Fruit fly (Drosophila melanogaster): ENCODE results near the gene CG44532.
A peak's percentile ranks its signal among the peaks of the same experiment; 100 is the strongest.

Gene CG44532

DNA sequence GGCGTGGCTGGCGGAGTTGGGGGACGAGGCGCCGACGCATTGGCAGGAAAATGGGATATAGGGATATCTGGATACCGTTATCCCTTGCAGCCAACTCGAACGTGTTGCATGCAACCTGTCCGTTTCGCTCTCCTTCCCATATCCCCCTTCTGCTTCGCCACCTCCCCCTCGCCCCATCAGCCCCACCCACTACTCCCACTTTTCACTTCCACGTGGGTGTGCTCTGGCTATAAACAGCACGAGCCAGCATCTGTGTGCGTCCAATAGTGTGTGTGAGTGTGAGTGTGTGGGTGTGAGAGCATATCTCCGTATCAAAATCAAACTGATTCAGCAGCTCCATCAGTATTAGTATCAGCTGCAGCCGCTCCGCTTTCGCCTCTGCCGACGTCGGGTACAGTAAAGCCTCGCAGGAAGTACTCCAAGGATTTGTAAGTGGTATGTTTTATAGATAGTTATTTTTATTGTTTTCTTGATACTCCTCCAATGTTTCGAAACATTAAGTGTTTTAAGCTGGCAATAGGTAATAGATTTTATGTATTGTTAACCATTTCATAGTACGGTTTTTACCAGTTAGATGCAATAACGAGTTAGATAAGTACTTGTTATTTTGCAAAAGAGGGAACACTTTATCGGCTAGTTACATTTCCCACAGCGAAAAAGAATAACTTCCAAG, 42.8 kb upstream of the CG44532 start (continued):
- TF ChIP-seq NFAT (GFP tag; IDR thresholded peaks at IDR 0.05): no peak
- peak; percentile 53 for TF ChIP-seq D19A (tag; optimal IDR thresholded peaks at IDR 0.05)
- peak; percentile 22 for TF ChIP-seq Asciz (GFP tag; optimal IDR thresholded peaks at IDR 0.05)
- TF ChIP-seq pan (optimal IDR thresholded peaks at IDR 0.05): no peak
- TF ChIP-seq pan (GFP tag; optimal IDR thresholded peaks at IDR 0.05 in 1 of 2, IDR thresholded peaks at IDR 0.05 in 1 of 2): no peak
- peak; percentile 26 for TF ChIP-seq CG9727 (GFP tag; optimal IDR thresholded peaks at IDR 0.05)
- peak; percentile 54 for TF ChIP-seq CG17385 (GFP tag; optimal IDR thresholded peaks at IDR 0.05)
- TF ChIP-seq Max (GFP tag; optimal IDR thresholded peaks at IDR 0.05): peak; percentile 22
- TF ChIP-seq CG10979 (tag; optimal IDR thresholded peaks at IDR 0.05): peak; percentile 67
- peak; percentile 65 for TF ChIP-seq CG7839 (tag; optimal IDR thresholded peaks at IDR 0.05)
- no peak for TF ChIP-seq Sry-β (GFP tag; optimal IDR thresholded peaks at IDR 0.05)
- no peak for TF ChIP-seq CG8290 (GFP tag; optimal IDR thresholded peaks at IDR 0.05)
- peak in 1 of 2 experiments; percentile 0 for TF ChIP-seq CG8290 (tag; optimal IDR thresholded peaks at IDR 0.05)
- TF ChIP-seq Taf1 (GFP tag; IDR thresholded peaks at IDR 0.05): no peak
- TF ChIP-seq nau (GFP tag; optimal IDR thresholded peaks at IDR 0.05): peak; percentile 49
- peak; percentile 46 for TF ChIP-seq HHEX (GFP tag; optimal IDR thresholded peaks at IDR 0.05)

DNA sequence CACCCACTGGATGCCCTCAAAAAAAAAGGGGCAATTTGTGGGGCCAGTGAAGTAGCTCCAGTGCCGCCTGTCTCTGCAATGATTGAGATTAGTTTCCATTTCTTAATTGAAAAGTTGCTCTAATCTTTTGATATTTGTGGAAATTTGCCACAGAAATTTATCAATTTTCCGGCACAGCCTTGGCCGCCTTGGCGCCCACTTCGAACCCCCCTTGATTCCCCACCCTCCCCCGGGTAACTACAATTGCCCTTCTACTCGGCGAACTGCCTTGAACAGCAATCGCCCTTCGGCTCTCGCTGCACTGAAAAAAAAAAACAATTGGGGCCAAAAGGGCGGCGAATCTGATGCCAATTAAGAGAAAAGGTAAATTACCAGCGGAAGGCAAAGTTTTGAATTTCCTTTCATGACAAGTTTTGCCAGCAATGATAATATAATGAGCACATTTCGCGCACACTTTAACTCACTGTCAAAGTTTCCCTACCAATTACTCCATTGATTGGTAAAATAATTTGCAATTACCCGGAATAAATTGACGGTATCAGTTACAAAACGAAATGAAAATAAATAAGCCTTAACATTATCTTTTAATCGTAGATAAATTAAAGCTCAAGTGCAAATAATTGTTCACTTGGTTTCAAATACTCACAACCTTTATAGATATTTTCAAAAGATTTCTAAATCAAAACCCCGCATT, 42.1 kb upstream of the CG44532 start:
- TF ChIP-seq row (GFP tag; IDR thresholded peaks at IDR 0.05): peak; percentile 39
- TF ChIP-seq ssp (GFP tag; IDR thresholded peaks at IDR 0.05): no peak
- TF ChIP-seq grn (GFP tag; optimal IDR thresholded peaks at IDR 0.05): no peak
- no peak for TF ChIP-seq shn (GFP tag; optimal IDR thresholded peaks at IDR 0.05)
- no peak for TF ChIP-seq dan (GFP tag; IDR thresholded peaks at IDR 0.05)
- no peak for TF ChIP-seq CG10462 (GFP tag; optimal IDR thresholded peaks at IDR 0.05)
- peak; percentile 12 for TF ChIP-seq Meics (GFP tag; optimal IDR thresholded peaks at IDR 0.05)
- no peak for TF ChIP-seq Side (GFP tag; optimal IDR thresholded peaks at IDR 0.05)
- peak; percentile 43 for TF ChIP-seq lab (GFP tag; optimal IDR thresholded peaks at IDR 0.05)
- peak; percentile 58; the same call in 2 of the 3 replicates for TF ChIP-seq sr (GFP tag; IDR thresholded peaks at IDR 0.05)
- TF ChIP-seq odd (GFP tag; optimal IDR thresholded peaks at IDR 0.05): no peak
- peak in 1 of 2 experiments; percentile 21 for TF ChIP-seq chif (GFP tag; optimal IDR thresholded peaks at IDR 0.05)
- no peak for TF ChIP-seq Abd-B (GFP tag; optimal IDR thresholded peaks at IDR 0.05)
- no peak for TF ChIP-seq HmgD (GFP tag; optimal IDR thresholded peaks at IDR 0.05)
- TF ChIP-seq hth (optimal IDR thresholded peaks at IDR 0.05): no peak
- no peak for TF ChIP-seq so (GFP tag; IDR thresholded peaks at IDR 0.05)
- peak; percentile 7 for TF ChIP-seq Hsf (GFP tag; optimal IDR thresholded peaks at IDR 0.05)
- TF ChIP-seq CG4424 (GFP tag; optimal IDR thresholded peaks at IDR 0.05): peak; percentile 44
- peak; percentile 60 for TF ChIP-seq dmrt99B (tag; optimal IDR thresholded peaks at IDR 0.05)
- no peak for TF ChIP-seq stwl (tag; optimal IDR thresholded peaks at IDR 0.05)
- peak; percentile 46 for TF ChIP-seq CoRest (tag; optimal IDR thresholded peaks at IDR 0.05)
- peak; percentile 11 for TF ChIP-seq zf30C (GFP tag; optimal IDR thresholded peaks at IDR 0.05)
- TF ChIP-seq CG1233 (GFP tag; optimal IDR thresholded peaks at IDR 0.05): peak; percentile 12
- TF ChIP-seq CG15269 (tag; optimal IDR thresholded peaks at IDR 0.05): peak; percentile 50
- no peak for TF ChIP-seq Spps (tag; optimal IDR thresholded peaks at IDR 0.05)
- peak; percentile 11 for TF ChIP-seq Hand (GFP tag; optimal IDR thresholded peaks at IDR 0.05)
- no peak for TF ChIP-seq ranshi (GFP tag; IDR thresholded peaks at IDR 0.05)
- TF ChIP-seq CG2120 (GFP tag; optimal IDR thresholded peaks at IDR 0.05): peak; percentile 30
- no peak for TF ChIP-seq CG12104 (GFP tag; optimal IDR thresholded peaks at IDR 0.05)
- TF ChIP-seq CG7963 (GFP tag; IDR thresholded peaks at IDR 0.05; ENCODE audit: partially characterized antibody): no peak
- peak; percentile 43 for TF ChIP-seq tin (GFP tag; optimal IDR thresholded peaks at IDR 0.05)
- peak; percentile 33 for TF ChIP-seq CG3281 (GFP tag; optimal IDR thresholded peaks at IDR 0.05)
- TF ChIP-seq jumu (GFP tag; optimal IDR thresholded peaks at IDR 0.05): no peak
